Fruit fly (Drosophila melanogaster) whole organism, embryonic: Measurements from ENCODE around the gene Ugt303B3.
A peak's percentile ranks its signal among the peaks of the same experiment; 100 is the strongest.

Experiments used
- Antp ChIP-seq: fragments of 200-800 bp; sonication (Bioruptor generic); optimal IDR thresholded peaks from 3 replicates; lab custom pipeline; 2016; ENCODE audit warnings: missing biosample characterization, missing genetic modification characterization
- CG10267 ChIP-seq: fragments of 200-800 bp; sonication (Bioruptor generic); optimal IDR thresholded peaks from 2 replicates; lab custom pipeline; 2018; ENCODE audit warnings: missing biosample characterization, mild to moderate bottlenecking, missing genetic modification characterization, moderate library complexity
- CG11504 ChIP-seq: fragments of 200-800 bp; sonication (Bioruptor generic); optimal IDR thresholded peaks from 3 replicates; lab custom pipeline; 2019; ENCODE audit warnings: missing biosample characterization, mild to moderate bottlenecking, missing genetic modification characterization, moderate library complexity
- CG11695 ChIP-seq: fragments of 200-800 bp; sonication (Bioruptor generic); IDR thresholded peaks from 3 replicates; pipeline ENCODE4 v1.3.6; 2022; ENCODE audit warnings: missing biosample characterization, missing genetic modification characterization
- CG12071 ChIP-seq: fragments of 200-800 bp; sonication (Bioruptor generic); optimal IDR thresholded peaks from 3 replicates; lab custom pipeline; 2018; ENCODE audit warnings: missing biosample characterization, mild to moderate bottlenecking, missing genetic modification characterization
- CG13287 ChIP-seq: fragments of 200-800 bp; sonication (Bioruptor generic); IDR thresholded peaks from 2 replicates; pipeline ENCODE4 v1.3.6; 2022; ENCODE audit warnings: missing biosample characterization, missing genetic modification characterization; ENCODE audit not compliant: partially characterized antibody
- CG15011 ChIP-seq: fragments of 200-800 bp; sonication (Bioruptor generic); optimal IDR thresholded peaks from 3 replicates; lab custom pipeline; 2018; ENCODE audit warnings: missing biosample characterization, mild to moderate bottlenecking, missing genetic modification characterization
- CG16813 ChIP-seq: fragments of 200-800 bp; sonication (Bioruptor generic); IDR thresholded peaks from 3 replicates; pipeline ENCODE4 v1.3.6; 2022; ENCODE audit warnings: missing biosample characterization, missing genetic modification characterization; ENCODE audit not compliant: partially characterized antibody
- CG17385 ChIP-seq: fragments of 200-800 bp; sonication (Bioruptor generic); optimal IDR thresholded peaks from 3 replicates; lab custom pipeline; 2018; ENCODE audit warnings: missing biosample characterization, mild to moderate bottlenecking, missing genetic modification characterization
- CG18764 ChIP-seq: fragments of 200-800 bp; sonication (Bioruptor generic); optimal IDR thresholded peaks from 3 replicates; lab custom pipeline; 2016; ENCODE audit warnings: missing biosample characterization, missing genetic modification characterization
- CG2712 ChIP-seq: fragments of 200-800 bp; optimal IDR thresholded peaks from 3 replicates; lab custom pipeline; 2019; ENCODE audit warnings: missing biosample characterization, mild to moderate bottlenecking, missing genetic modification characterization, moderate library complexity
- CG34224 ChIP-seq: fragments of 200-800 bp; sonication (Bioruptor generic); IDR thresholded peaks from 3 replicates; pipeline ENCODE4 v1.3.6; 2022; ENCODE audit warnings: missing biosample characterization, missing genetic modification characterization; ENCODE audit not compliant: partially characterized antibody
- CG3726 ChIP-seq: fragments of 200-800 bp; sonication (Bioruptor generic); IDR thresholded peaks from 3 replicates; pipeline ENCODE4, ENCODE4 v1.3.6; 2022; ENCODE audit warnings: missing biosample characterization, missing genetic modification characterization
- CG4707 ChIP-seq: fragments of 200-800 bp; sonication (Bioruptor generic); optimal IDR thresholded peaks from 2 replicates; lab custom pipeline; 2018; ENCODE audit warnings: missing biosample characterization, mild to moderate bottlenecking, missing genetic modification characterization, moderate library complexity
- CG4854 ChIP-seq: fragments of 200-800 bp; sonication (Bioruptor generic); optimal IDR thresholded peaks from 2 replicates; lab custom pipeline; 2016; ENCODE audit warnings: missing biosample characterization, missing genetic modification characterization, inconsistent platforms
- CG5180 ChIP-seq: fragments of 200-800 bp; sonication (Bioruptor generic); optimal IDR thresholded peaks from 3 replicates; lab custom pipeline; 2017; ENCODE audit warnings: missing biosample characterization, missing genetic modification characterization, mild to moderate bottlenecking, moderate library complexity, missing genetic modification reagents
- CG6683 ChIP-seq: fragments of 200-800 bp; sonication (Bioruptor generic); optimal IDR thresholded peaks from 2 replicates; lab custom pipeline; 2017; ENCODE audit warnings: missing biosample characterization, mild to moderate bottlenecking, missing genetic modification characterization, missing genetic modification reagents
- CG6791 ChIP-seq: fragments of 200-800 bp; sonication (Bioruptor generic); IDR thresholded peaks from 3 replicates; pipeline ENCODE4 v1.3.6; 2022; ENCODE audit warnings: missing biosample characterization, missing genetic modification characterization; ENCODE audit not compliant: partially characterized antibody
- CG7556 ChIP-seq: fragments of 200-800 bp; sonication (Bioruptor generic); optimal IDR thresholded peaks from 2 replicates; lab custom pipeline; 2017; ENCODE audit warnings: missing biosample characterization, mild to moderate bottlenecking, missing genetic modification characterization
- CG8388 ChIP-seq: fragments of 200-800 bp; sonication (Bioruptor generic); optimal IDR thresholded peaks from 2 replicates; lab custom pipeline; 2019; ENCODE audit warnings: missing biosample characterization, mild to moderate bottlenecking, missing genetic modification characterization, moderate library complexity
- CG8765 ChIP-seq: fragments of 200-800 bp; sonication (Bioruptor generic); IDR thresholded peaks from 2 replicates; pipeline ENCODE4 v1.3.6; 2022; ENCODE audit warnings: missing biosample characterization, missing genetic modification characterization
- Dad ChIP-seq: fragments of 200-800 bp; sonication (Bioruptor generic); optimal IDR thresholded peaks from 3 replicates; lab custom pipeline; 2016; ENCODE audit warnings: missing biosample characterization, missing genetic modification characterization
- Dref ChIP-seq: fragments of 200-800 bp; sonication (Bioruptor generic); IDR thresholded peaks from 2 replicates; pipeline ENCODE4 v1.3.6; 2022; ENCODE audit warnings: missing biosample characterization, missing genetic modification characterization
- Drgx ChIP-seq: fragments of 200-800 bp; sonication (Bioruptor generic); IDR thresholded peaks from 2 replicates; pipeline ENCODE4 v1.3.6; 2022; ENCODE audit warnings: missing biosample characterization, missing genetic modification characterization
- Ets65A ChIP-seq: fragments of 200-800 bp; sonication (Bioruptor generic); peaks from one replicate; lab custom pipeline; 2016; ENCODE audit warnings: missing biosample characterization, missing genetic modification characterization
- H15 ChIP-seq: fragments of 200-800 bp; sonication (Bioruptor generic); IDR thresholded peaks from 3 replicates; pipeline ENCODE4 v1.3.6; 2022; ENCODE audit warnings: missing biosample characterization, missing genetic modification characterization
- HLH3B ChIP-seq: fragments of 200-800 bp; sonication (Bioruptor generic); IDR thresholded peaks from 2 replicates; pipeline ENCODE4 v1.3.6; 2022; ENCODE audit warnings: missing biosample characterization, missing genetic modification characterization
- Hey ChIP-seq: fragments of 200-800 bp; sonication (Bioruptor generic); optimal IDR thresholded peaks from 3 replicates; lab custom pipeline; 2018; ENCODE audit warnings: missing biosample characterization, mild to moderate bottlenecking, missing genetic modification characterization
- Meics ChIP-seq: fragments of 200-800 bp; sonication (Bioruptor generic); optimal IDR thresholded peaks from 2 replicates; lab custom pipeline; 2017; ENCODE audit warnings: missing biosample characterization, mild to moderate bottlenecking, missing genetic modification characterization
- Mrtf ChIP-seq: fragments of 200-800 bp; sonication (Bioruptor generic); IDR thresholded peaks from 3 replicates; pipeline ENCODE4 v1.3.6; 2022; ENCODE audit warnings: missing biosample characterization, missing genetic modification characterization
- PHDP ChIP-seq: fragments of 200-800 bp; sonication (Bioruptor generic); optimal IDR thresholded peaks from 3 replicates; lab custom pipeline; 2018; ENCODE audit warnings: missing biosample characterization, mild to moderate bottlenecking, missing genetic modification characterization, moderate library complexity
- aop ChIP-seq: fragments of 200-800 bp; sonication (Bioruptor generic); IDR thresholded peaks from 2 replicates; pipeline ENCODE4 v1.3.6; 2022; ENCODE audit warnings: missing biosample characterization, missing genetic modification characterization
- chn ChIP-seq: fragments of 200-800 bp; sonication (Bioruptor generic); optimal IDR thresholded peaks from 2 replicates; lab custom pipeline; 2016; ENCODE audit warnings: missing biosample characterization, missing genetic modification characterization
- dan ChIP-seq: fragments of 200-800 bp; sonication (Bioruptor generic); IDR thresholded peaks from 2 replicates; pipeline ENCODE4 v1.3.6; 2022; ENCODE audit warnings: missing biosample characterization, missing genetic modification characterization
- dati ChIP-seq: fragments of 200-800 bp; sonication (Bioruptor generic); IDR thresholded peaks from 2 replicates; pipeline ENCODE4 v1.3.6; 2022; ENCODE audit warnings: missing biosample characterization, missing genetic modification characterization
- dmrt11E ChIP-seq: fragments of 200-800 bp; sonication (Bioruptor generic); optimal IDR thresholded peaks from 3 replicates; lab custom pipeline; 2018; ENCODE audit warnings: missing biosample characterization, mild to moderate bottlenecking, missing genetic modification characterization, moderate library complexity
- ham ChIP-seq: fragments of 200-800 bp; sonication (Bioruptor generic); IDR thresholded peaks from 2 replicates; pipeline ENCODE4 v1.3.6; 2022; ENCODE audit warnings: missing biosample characterization, missing genetic modification characterization
- kni ChIP-seq: fragments of 200-800 bp; sonication (Bioruptor generic); optimal IDR thresholded peaks from 3 replicates; lab custom pipeline; 2017; ENCODE audit warnings: mild to moderate bottlenecking, missing biosample characterization, missing genetic modification reagents, missing genetic modification characterization
- lab ChIP-seq: fragments of 200-800 bp; sonication (Bioruptor generic); optimal IDR thresholded peaks from 3 replicates; lab custom pipeline; 2017; ENCODE audit warnings: missing biosample characterization, missing genetic modification characterization, mild to moderate bottlenecking, moderate library complexity, missing genetic modification reagents
- nom ChIP-seq: fragments of 200-800 bp; sonication (Bioruptor generic); optimal IDR thresholded peaks from 2 replicates; lab custom pipeline; 2017; ENCODE audit warnings: missing biosample characterization, missing genetic modification characterization, mild to moderate bottlenecking, moderate library complexity, missing genetic modification reagents
- pb ChIP-seq: fragments of 200-800 bp; sonication (Bioruptor generic); optimal IDR thresholded peaks from 3 replicates; lab custom pipeline; 2016; ENCODE audit warnings: missing biosample characterization, missing genetic modification characterization
- pfk ChIP-seq: fragments of 200-800 bp; sonication (Bioruptor generic); optimal IDR thresholded peaks from 2 replicates; lab custom pipeline; 2018; ENCODE audit warnings: missing biosample characterization, mild to moderate bottlenecking, missing genetic modification characterization, moderate library complexity
- prd ChIP-seq, 3 experiments: fragments of >200 bp in 2 of 3; fragments of 200-800 bp in 1 of 3; sonication (Bioruptor generic) in 1 of 3; optimal IDR thresholded peaks in 2 of 3; IDR thresholded peaks in 1 of 3; 2 replicates in 2 of 3; 3 replicates in 1 of 3; pipeline versions ENCODE4 v1.3.6 to Lab custom; 2017 to 2022; ENCODE audit warnings: missing biosample characterization in 1 of 3, missing genetic modification characterization in 1 of 3
- seq ChIP-seq: fragments of 200-800 bp; sonication (Bioruptor generic); IDR thresholded peaks from 2 replicates; pipeline ENCODE4 v1.3.6; 2022; ENCODE audit warnings: missing biosample characterization, missing genetic modification characterization
- shn ChIP-seq: fragments of 200-800 bp; sonication (Bioruptor generic); optimal IDR thresholded peaks from 3 replicates; lab custom pipeline; 2016; ENCODE audit warnings: missing biosample characterization, missing genetic modification characterization
- sima ChIP-seq: fragments of 200-800 bp; sonication (Bioruptor generic); optimal IDR thresholded peaks from 2 replicates; lab custom pipeline; 2016; ENCODE audit warnings: missing biosample characterization, missing genetic modification characterization
- so ChIP-seq: fragments of 200-800 bp; sonication (Bioruptor generic); IDR thresholded peaks from 3 replicates; pipeline ENCODE4 v1.3.6; 2022; ENCODE audit warnings: missing biosample characterization, missing genetic modification characterization
- tin ChIP-seq: fragments of 200-800 bp; sonication (Bioruptor generic); optimal IDR thresholded peaks from 3 replicates; lab custom pipeline; 2016; ENCODE audit warnings: missing biosample characterization, missing genetic modification characterization
- ttk ChIP-seq: fragments of 200-800 bp; sonication (Bioruptor generic); IDR thresholded peaks from 2 replicates; pipeline ENCODE4 v2.1.2; 2022; ENCODE audit warnings: missing biosample characterization, missing genetic modification characterization
- yki ChIP-seq: fragments of >200 bp; optimal IDR thresholded peaks from 3 replicates; lab custom pipeline; 2018
- zfh2 ChIP-seq: fragments of 200-800 bp; sonication (Bioruptor generic); optimal IDR thresholded peaks from 2 replicates; lab custom pipeline; 2016; ENCODE audit warnings: missing biosample characterization, missing genetic modification characterization

Ugt303B3 gene

dm6 chr3R:23526069-23526468 is 8.5 kb downstream of the Ugt303B3 start (continued):
- TF ChIP-seq CG15011 (GFP tag; lab: Kevin White, UChicago) (no peak), CG6791 (GFP tag; lab: Robert Waterston, UW) (no peak), tin (GFP tag; lab: Kevin White, UChicago) (no peak), CG11504 (tag; lab: Kevin White, UChicago) (peak; percentile 28), CG8765 (no peak), seq (GFP tag; lab: Robert Waterston, UW) (no peak), CG4854 (GFP tag; lab: Kevin White, UChicago) (no peak), CG3726 (GFP tag; lab: Robert Waterston, UW) (no peak), aop (GFP tag; lab: Robert Waterston, UW) (no peak), CG8388 (no peak), dmrt11E (tag; lab: Kevin White, UChicago) (no peak), Ets65A (GFP tag; lab: Kevin White, UChicago) (no peak), yki (lab: Kevin White, UChicago) (no peak), CG4707 (no peak), zfh2 (GFP tag; lab: Kevin White, UChicago) (no peak), CG10267 (tag; lab: Kevin White, UChicago) (no peak), Meics (GFP tag; lab: Kevin White, UChicago) (peak; percentile 13), CG17385 (no peak), PHDP (no peak), CG13287 (GFP tag; lab: Robert Waterston, UW) (no peak), CG7556 (GFP tag; lab: Kevin White, UChicago) (no peak), H15 (no peak), Antp (peak; percentile 25), nom (GFP tag; lab: Kevin White, UChicago) (no peak), shn (GFP tag; lab: Kevin White, UChicago) (no peak), CG5180 (peak; percentile 12), CG34224 (GFP tag; lab: Robert Waterston, UW) (no peak), lab (GFP tag; lab: Kevin White, UChicago) (peak; percentile 29), pfk (GFP tag; lab: Kevin White, UChicago) (no peak), CG2712 (tag; lab: Kevin White, UChicago) (no peak), CG11695 (GFP tag; lab: Robert Waterston, UW) (no peak), CG12071 (GFP tag; lab: Kevin White, UChicago) (peak; percentile 22), dati (GFP tag; lab: Robert Waterston, UW) (no peak), ttk (GFP tag; lab: Robert Waterston, UW) (0 out of 2 replicates have a peak, but pooled peaks have one; percentile 35), CG6683 (GFP tag; lab: Kevin White, UChicago) (no peak), Mrtf (GFP tag; lab: Robert Waterston, UW) (peak; percentile 28; the same call in 1 of the 3 replicates), Drgx (GFP tag; lab: Robert Waterston, UW) (no peak), dan (GFP tag; lab: Robert Waterston, UW) (no peak), Dad (GFP tag; lab: Kevin White, UChicago) (no peak), chn (no peak), ham (GFP tag; lab: Robert Waterston, UW) (no peak), so (GFP tag; lab: Robert Waterston, UW) (no peak), Dref (GFP tag; lab: Robert Waterston, UW) (no peak), pb (GFP tag; lab: Kevin White, UChicago) (peak; percentile 28), CG16813 (GFP tag; lab: Robert Waterston, UW) (no peak), sima (no peak), CG18764 (GFP tag; lab: Kevin White, UChicago) (no peak), HLH3B (peak; percentile 38; the same call in 1 of the 2 replicates), prd (optimal IDR thresholded peaks at IDR 0.05; lab: Kevin White, UChicago) (no peak), prd (GFP tag; IDR thresholded peaks at IDR 0.05; lab: Robert Waterston, UW) (no peak), kni (no peak), Hey (tag; lab: Kevin White, UChicago) (no peak)
